Fruit fly (Drosophila melanogaster): ENCODE measurements around the gene FoxK.

- TF ChIP-seq net (GFP tag; optimal IDR thresholded peaks at IDR 0.05) = no peak
- no peak for TF ChIP-seq CG6276 (GFP tag; optimal IDR thresholded peaks at IDR 0.05)
Measured at dm6 chr3L:11103773-11104172, 16.8 kb downstream of the FoxK start, which contains the start of gene CG32071.
